Fruit fly (Drosophila melanogaster): Measurements from ENCODE around the gene CG5646.
A peak's percentile ranks its signal among the peaks of the same experiment; 100 is the strongest.

CG5646 gene

DNA sequence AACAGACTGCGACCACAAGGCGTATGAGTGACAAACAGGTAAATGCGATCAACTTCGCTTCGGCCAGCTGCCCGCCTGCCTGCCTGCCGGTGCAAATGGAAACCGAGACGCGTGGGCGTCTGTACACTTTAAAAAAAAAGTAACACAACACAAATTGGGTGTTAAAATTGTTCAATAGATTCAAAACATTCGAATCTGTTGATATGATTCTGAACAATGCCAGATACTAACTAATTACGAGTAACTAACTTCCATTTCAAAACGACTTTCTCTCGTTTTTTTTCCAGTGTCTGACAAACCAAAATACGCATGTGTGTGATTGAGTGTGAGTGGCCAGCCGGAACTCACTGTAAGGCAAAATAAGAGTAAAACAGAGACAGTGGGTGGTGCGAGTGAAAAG is 8.6 kb upstream of the CG5646 start (continued):
- TF ChIP-seq fd102C (GFP tag; optimal IDR thresholded peaks at IDR 0.05) (no peak), ara (GFP tag; IDR thresholded peaks at IDR 0.05) (peak; percentile 81), vnd (GFP tag; IDR thresholded peaks at IDR 0.05; ENCODE audit: partially characterized antibody) (no peak), CG17802 (tag; optimal IDR thresholded peaks at IDR 0.05) (peak; percentile 44), Atf-2 (GFP tag; optimal IDR thresholded peaks at IDR 0.05) (peak; percentile 66), HLHmδ (GFP tag; optimal IDR thresholded peaks at IDR 0.05) (no peak), ab (GFP tag; optimal IDR thresholded peaks at IDR 0.05) (no peak), CG4360 (GFP tag; IDR thresholded peaks at IDR 0.05) (peak; percentile 61), prd (optimal IDR thresholded peaks at IDR 0.05) (no peak), prd (GFP tag; IDR thresholded peaks at IDR 0.05) (peak; percentile 91), CG6683 (GFP tag; optimal IDR thresholded peaks at IDR 0.05) (peak; percentile 84), Meics (GFP tag; optimal IDR thresholded peaks at IDR 0.05) (peak; percentile 92), sc (optimal IDR thresholded peaks at IDR 0.05) (no peak), sc (GFP tag; optimal IDR thresholded peaks at IDR 0.05) (no peak), CG6689 (GFP tag; IDR thresholded peaks at IDR 0.05) (peak; percentile 80), CG18476 (GFP tag; optimal IDR thresholded peaks at IDR 0.05) (peak; percentile 77), CG17361 (GFP tag; IDR thresholded peaks at IDR 0.05) (no peak; the same call in 1 of the 3 replicates), knrl (GFP tag; IDR thresholded peaks at IDR 0.05; ENCODE audit: partially characterized antibody) (no peak), NK7.1 (GFP tag; optimal IDR thresholded peaks at IDR 0.05) (peak; percentile 91), CG18262 (tag; optimal IDR thresholded peaks at IDR 0.05) (peak; percentile 78), al (GFP tag; IDR thresholded peaks at IDR 0.05) (peak; percentile 88), pita (GFP tag; optimal IDR thresholded peaks at IDR 0.05) (no peak), peb (GFP tag; IDR thresholded peaks at IDR 0.05) (peak; percentile 78), lab (GFP tag; optimal IDR thresholded peaks at IDR 0.05) (peak; percentile 95), CG14014 (GFP tag; IDR thresholded peaks at IDR 0.05) (peak; percentile 92), CG6254 (GFP tag; optimal IDR thresholded peaks at IDR 0.05) (peak; percentile 69), zen2 (GFP tag; IDR thresholded peaks at IDR 0.05; ENCODE audit: partially characterized antibody) (no peak), tin (GFP tag; optimal IDR thresholded peaks at IDR 0.05) (peak; percentile 90), NC2β (GFP tag; optimal IDR thresholded peaks at IDR 0.05) (peak; percentile 24), CG30431 (GFP tag; optimal IDR thresholded peaks at IDR 0.05) (peak; percentile 37), so (GFP tag; IDR thresholded peaks at IDR 0.05) (peak; percentile 93), CG15601 (tag; optimal IDR thresholded peaks at IDR 0.05) (no peak), Lhr (GFP tag; optimal IDR thresholded peaks at IDR 0.05) (no peak), CG13287 (GFP tag; IDR thresholded peaks at IDR 0.05; ENCODE audit: partially characterized antibody) (no peak), gce (GFP tag; IDR thresholded peaks at IDR 0.05) (peak; percentile 70; the same call in 1 of the 3 replicates), klu (GFP tag; IDR thresholded peaks at IDR 0.05) (peak; percentile 87), Rfx (GFP tag; IDR thresholded peaks at IDR 0.05) (peak; percentile 96), CG5180 (GFP tag; optimal IDR thresholded peaks at IDR 0.05) (peak; percentile 83), ssp (GFP tag; IDR thresholded peaks at IDR 0.05) (peak; percentile 76), CG6791 (GFP tag; IDR thresholded peaks at IDR 0.05; ENCODE audit: partially characterized antibody) (no peak), run (tag; optimal IDR thresholded peaks at IDR 0.05) (peak; percentile 82), CG6765 (GFP tag; optimal IDR thresholded peaks at IDR 0.05) (peak; percentile 67), Abd-B (GFP tag; optimal IDR thresholded peaks at IDR 0.05) (no peak), D19B (GFP tag; optimal IDR thresholded peaks at IDR 0.05) (peak; percentile 70), Vsx1 (GFP tag; optimal IDR thresholded peaks at IDR 0.05) (peak; percentile 26), abd-A (tag; optimal IDR thresholded peaks at IDR 0.05) (no peak), Jarid2 (GFP tag; optimal IDR thresholded peaks at IDR 0.05) (no peak), CG10274 (GFP tag; optimal IDR thresholded peaks at IDR 0.05) (peak; percentile 79), CG6175 (GFP tag; IDR thresholded peaks at IDR 0.05) (peak; percentile 76; the same call in 2 of the 3 replicates), az2 (GFP tag; optimal IDR thresholded peaks at IDR 0.05) (peak; percentile 69), CG9876 (GFP tag; optimal IDR thresholded peaks at IDR 0.05) (peak; percentile 85)

All from whole organism, embryonic.